Fruit fly (Drosophila melanogaster) whole organism, embryonic: ENCODE measurements around the gene Arpc1.

Experiments used
- CG10366 ChIP-seq: fragments of 200-800 bp; sonication (Bioruptor generic); IDR thresholded peaks from 2 replicates; pipeline ENCODE4 v1.3.6; 2022; ENCODE audit warnings: missing biosample characterization, missing genetic modification characterization
- CG10979 ChIP-seq: fragments of 200-800 bp; sonication (Bioruptor generic); optimal IDR thresholded peaks from 2 replicates; lab custom pipeline; 2018; ENCODE audit warnings: missing biosample characterization, mild to moderate bottlenecking, missing genetic modification characterization, moderate library complexity
- CG11456 ChIP-seq: fragments of 200-800 bp; sonication (Bioruptor generic); IDR thresholded peaks from 3 replicates; pipeline ENCODE4 v1.3.6; 2022; ENCODE audit warnings: missing biosample characterization, missing genetic modification characterization
- CG11696 ChIP-seq: fragments of 200-800 bp; sonication (Bioruptor generic); IDR thresholded peaks from 2 replicates; pipeline ENCODE4 v1.3.6; 2022; ENCODE audit warnings: missing biosample characterization, missing genetic modification characterization
- CG12071 ChIP-seq: fragments of 200-800 bp; sonication (Bioruptor generic); optimal IDR thresholded peaks from 3 replicates; lab custom pipeline; 2018; ENCODE audit warnings: missing biosample characterization, mild to moderate bottlenecking, missing genetic modification characterization
- CG12391 ChIP-seq: fragments of 200-800 bp; sonication (Bioruptor generic); optimal IDR thresholded peaks from 3 replicates; lab custom pipeline; 2018; ENCODE audit warnings: missing biosample characterization, mild to moderate bottlenecking, missing genetic modification characterization, moderate library complexity
- CG13287 ChIP-seq: fragments of 200-800 bp; sonication (Bioruptor generic); IDR thresholded peaks from 2 replicates; pipeline ENCODE4 v1.3.6; 2022; ENCODE audit warnings: missing biosample characterization, missing genetic modification characterization; ENCODE audit not compliant: partially characterized antibody
- CG14667 ChIP-seq: fragments of 200-800 bp; sonication (Bioruptor generic); IDR thresholded peaks from 2 replicates; pipeline ENCODE4 v1.3.6; 2022; ENCODE audit warnings: missing biosample characterization, missing genetic modification characterization
- CG15073 ChIP-seq: fragments of 200-800 bp; sonication (Bioruptor generic); optimal IDR thresholded peaks from 2 replicates; lab custom pipeline; 2016; ENCODE audit warnings: missing biosample characterization, missing genetic modification characterization
- CG18262 ChIP-seq: fragments of 200-800 bp; optimal IDR thresholded peaks from 3 replicates; lab custom pipeline; 2019; ENCODE audit warnings: missing biosample characterization, mild to moderate bottlenecking, missing genetic modification characterization, moderate library complexity
- CG18599 ChIP-seq: fragments of 200-800 bp; sonication (Bioruptor generic); optimal IDR thresholded peaks from 3 replicates; lab custom pipeline; 2017; ENCODE audit warnings: missing biosample characterization, missing genetic modification characterization, mild to moderate bottlenecking, moderate library complexity, missing genetic modification reagents
- CG2116 ChIP-seq: fragments of 200-800 bp; sonication (Bioruptor generic); optimal IDR thresholded peaks from 3 replicates; lab custom pipeline; 2018; ENCODE audit warnings: missing biosample characterization, mild to moderate bottlenecking, missing genetic modification characterization
- CG32532 ChIP-seq: fragments of 200-800 bp; sonication (Bioruptor generic); IDR thresholded peaks from 2 replicates; pipeline ENCODE4 v1.3.6; 2022; ENCODE audit warnings: missing biosample characterization, missing genetic modification characterization
- CG3407 ChIP-seq: fragments of 200-800 bp; sonication (Bioruptor generic); optimal IDR thresholded peaks from 2 replicates; lab custom pipeline; 2018; ENCODE audit warnings: missing biosample characterization, mild to moderate bottlenecking, missing genetic modification characterization
- CG3838 ChIP-seq: fragments of 200-800 bp; sonication (Bioruptor generic); optimal IDR thresholded peaks from 3 replicates; lab custom pipeline; 2016; ENCODE audit warnings: missing biosample characterization, missing genetic modification characterization
- CG6683 ChIP-seq: fragments of 200-800 bp; sonication (Bioruptor generic); optimal IDR thresholded peaks from 2 replicates; lab custom pipeline; 2017; ENCODE audit warnings: missing biosample characterization, mild to moderate bottlenecking, missing genetic modification characterization, missing genetic modification reagents
- CG6765 ChIP-seq: fragments of 200-800 bp; sonication (Bioruptor generic); optimal IDR thresholded peaks from 3 replicates; lab custom pipeline; 2017; ENCODE audit warnings: missing biosample characterization, mild to moderate bottlenecking, missing genetic modification characterization
- CG7271 ChIP-seq: fragments of 200-800 bp; sonication (Bioruptor generic); optimal IDR thresholded peaks from 2 replicates; lab custom pipeline; 2018; ENCODE audit warnings: missing biosample characterization, mild to moderate bottlenecking, missing genetic modification characterization, moderate library complexity
- CG8478 ChIP-seq: fragments of >200 bp; optimal IDR thresholded peaks from 2 replicates; lab custom pipeline; 2018
- Dfd ChIP-seq, 2 experiments: fragments of >200 bp; optimal IDR thresholded peaks; 2 replicates each; lab custom pipeline; 2017; ENCODE audit warnings: missing biosample characterization in 2 of 2, missing genetic modification characterization in 2 of 2
- Ets65A ChIP-seq: fragments of 200-800 bp; sonication (Bioruptor generic); peaks from one replicate; lab custom pipeline; 2016; ENCODE audit warnings: missing biosample characterization, missing genetic modification characterization
- Hr39 ChIP-seq: fragments of >200 bp; optimal IDR thresholded peaks from 2 replicates; lab custom pipeline; 2017
- Hr78 ChIP-seq, 2 experiments: fragments of 200-800 bp in 1 of 2; fragments of >200 bp in 1 of 2; sonication (Bioruptor generic) in 1 of 2; optimal IDR thresholded peaks; 2 replicates each; lab custom pipeline; 2017 to 2019; ENCODE audit warnings: missing biosample characterization in 2 of 2, missing genetic modification characterization in 2 of 2, mild to moderate bottlenecking in 1 of 2, moderate library complexity in 1 of 2
- MESR4 ChIP-seq: fragments of 200-800 bp; sonication (Bioruptor generic); optimal IDR thresholded peaks from 2 replicates; lab custom pipeline; 2018; ENCODE audit warnings: missing biosample characterization, mild to moderate bottlenecking, missing genetic modification characterization, moderate library complexity
- NK7.1 ChIP-seq: fragments of 200-800 bp; sonication (Bioruptor generic); optimal IDR thresholded peaks from 3 replicates; lab custom pipeline; 2016; ENCODE audit warnings: missing biosample characterization, missing genetic modification characterization
- Nf-YC ChIP-seq: fragments of 200-800 bp; optimal IDR thresholded peaks from 3 replicates; lab custom pipeline; 2019; ENCODE audit warnings: missing biosample characterization, mild to moderate bottlenecking, missing genetic modification characterization, moderate library complexity
- NfI ChIP-seq: fragments of 200-800 bp; sonication (Bioruptor generic); optimal IDR thresholded peaks from 3 replicates; lab custom pipeline; 2018; ENCODE audit warnings: missing biosample characterization, mild to moderate bottlenecking, missing genetic modification characterization, moderate library complexity
- Ptx1 ChIP-seq: fragments of 200-800 bp; sonication (Bioruptor generic); IDR thresholded peaks from 2 replicates; pipeline ENCODE4 v1.3.6; 2022; ENCODE audit warnings: missing biosample characterization, missing genetic modification characterization
- Sox100B ChIP-seq: fragments of 200-800 bp; sonication (Bioruptor generic); optimal IDR thresholded peaks from 3 replicates; lab custom pipeline; 2018; ENCODE audit warnings: missing biosample characterization, mild to moderate bottlenecking, missing genetic modification characterization
- Sry-δ ChIP-seq: fragments of 200-800 bp; sonication (Bioruptor generic); optimal IDR thresholded peaks from 2 replicates; lab custom pipeline; 2016; ENCODE audit warnings: missing biosample characterization, missing genetic modification characterization
- aop ChIP-seq: fragments of 200-800 bp; sonication (Bioruptor generic); IDR thresholded peaks from 2 replicates; pipeline ENCODE4 v1.3.6; 2022; ENCODE audit warnings: missing biosample characterization, missing genetic modification characterization
- az2 ChIP-seq: fragments of 200-800 bp; sonication (Bioruptor generic); optimal IDR thresholded peaks from 3 replicates; lab custom pipeline; 2016; ENCODE audit warnings: missing biosample characterization, missing genetic modification characterization
- bowl ChIP-seq: fragments of 200-800 bp; sonication (Bioruptor generic); IDR thresholded peaks from 2 replicates; pipeline ENCODE4 v1.3.6; 2022; ENCODE audit warnings: missing biosample characterization, missing genetic modification characterization
- cato ChIP-seq: fragments of 200-800 bp; sonication (Bioruptor generic); optimal IDR thresholded peaks from 2 replicates; lab custom pipeline; 2016; ENCODE audit warnings: missing biosample characterization, missing genetic modification characterization, borderline replicate concordance
- crc ChIP-seq: fragments of 200-800 bp; sonication (Bioruptor generic); optimal IDR thresholded peaks from 2 replicates; lab custom pipeline; 2016; ENCODE audit warnings: missing biosample characterization, missing genetic modification characterization
- crol ChIP-seq: fragments of 200-800 bp; sonication (Bioruptor generic); IDR thresholded peaks from 2 replicates; pipeline ENCODE4 v1.3.6; 2022; ENCODE audit warnings: missing biosample characterization, missing genetic modification characterization
- dpn ChIP-seq, 2 experiments: fragments of 200-800 bp; sonication (Bioruptor generic); optimal IDR thresholded peaks; 3 replicates each; lab custom pipeline; 2016; ENCODE audit warnings: missing biosample characterization in 2 of 2, missing genetic modification characterization in 2 of 2
- en ChIP-seq: fragments of 200-800 bp; sonication (Bioruptor generic); optimal IDR thresholded peaks from 2 replicates; lab custom pipeline; 2016; ENCODE audit warnings: missing biosample characterization, missing genetic modification characterization
- esg ChIP-seq: fragments of 200-800 bp; sonication (Bioruptor generic); conservative IDR thresholded peaks from 2 replicates; pipeline ENCODE4 v1.3.6; 2022; ENCODE audit warnings: missing biosample characterization, missing genetic modification characterization
- fu2 ChIP-seq: fragments of 200-800 bp; sonication (Bioruptor generic); optimal IDR thresholded peaks from 2 replicates; lab custom pipeline; 2016; ENCODE audit warnings: missing biosample characterization, missing genetic modification characterization
- gcm2 ChIP-seq: fragments of 200-800 bp; sonication (Bioruptor generic); optimal IDR thresholded peaks from 2 replicates; lab custom pipeline; 2016; ENCODE audit warnings: missing biosample characterization, missing genetic modification characterization
- gro ChIP-seq: fragments of 200-800 bp; sonication (Bioruptor generic); optimal IDR thresholded peaks from 2 replicates; lab custom pipeline; 2016; ENCODE audit warnings: missing biosample characterization, missing genetic modification characterization
- lbe ChIP-seq: fragments of 200-800 bp; sonication (Bioruptor generic); optimal IDR thresholded peaks from 2 replicates; lab custom pipeline; 2016; ENCODE audit warnings: missing biosample characterization, mild to moderate bottlenecking, missing genetic modification characterization
- nerfin-1 ChIP-seq: fragments of 200-800 bp; sonication (Bioruptor generic); optimal IDR thresholded peaks from 3 replicates; lab custom pipeline; 2019; ENCODE audit warnings: missing biosample characterization, mild to moderate bottlenecking, missing genetic modification characterization, moderate library complexity
- org-1 ChIP-seq: fragments of 200-800 bp; sonication (Bioruptor generic); optimal IDR thresholded peaks from 2 replicates; lab custom pipeline; 2017; ENCODE audit warnings: missing biosample characterization, missing genetic modification characterization
- ranshi ChIP-seq: fragments of 200-800 bp; sonication (Bioruptor generic); IDR thresholded peaks from 2 replicates; pipeline ENCODE4 v1.3.6; 2022; ENCODE audit warnings: missing biosample characterization, missing genetic modification characterization
- rib ChIP-seq: fragments of 200-800 bp; sonication (Bioruptor generic); IDR thresholded peaks from 2 replicates; pipeline ENCODE4 v1.3.6; 2022; ENCODE audit warnings: missing biosample characterization, missing genetic modification characterization
- schlank ChIP-seq: fragments of 200-800 bp; sonication (Bioruptor generic); optimal IDR thresholded peaks from 2 replicates; lab custom pipeline; 2018; ENCODE audit warnings: missing biosample characterization, mild to moderate bottlenecking, missing genetic modification characterization
- sima ChIP-seq: fragments of 200-800 bp; sonication (Bioruptor generic); optimal IDR thresholded peaks from 2 replicates; lab custom pipeline; 2016; ENCODE audit warnings: missing biosample characterization, missing genetic modification characterization
- so ChIP-seq: fragments of 200-800 bp; sonication (Bioruptor generic); IDR thresholded peaks from 3 replicates; pipeline ENCODE4 v1.3.6; 2022; ENCODE audit warnings: missing biosample characterization, missing genetic modification characterization
- trem ChIP-seq: fragments of 200-800 bp; optimal IDR thresholded peaks from 3 replicates; lab custom pipeline; 2019; ENCODE audit warnings: missing biosample characterization, mild to moderate bottlenecking, missing genetic modification characterization, moderate library complexity
- vfl ChIP-seq: fragments of 200-800 bp; sonication (Bioruptor generic); optimal IDR thresholded peaks from 2 replicates; lab custom pipeline; 2016; ENCODE audit warnings: missing biosample characterization, missing genetic modification characterization

Gene Arpc1

dm6 chr2L:13839744-13840151 is 10.2 kb upstream of the Arpc1 start (continued):
- TF ChIP-seq CG6765 (GFP tag; lab: Kevin White, UChicago): peak; percentile 37
- peak; percentile 70 for TF ChIP-seq CG3838
- peak; percentile 66 for TF ChIP-seq nerfin-1 (tag; lab: Kevin White, UChicago)
- peak; percentile 70 for TF ChIP-seq ranshi (GFP tag; lab: Robert Waterston, UW)
- peak; percentile 86 for TF ChIP-seq org-1 (GFP tag; lab: Kevin White, UChicago)
- peak; percentile 13 for TF ChIP-seq vfl (GFP tag; lab: Kevin White, UChicago)
- peak; percentile 68 for TF ChIP-seq crc (GFP tag; lab: Kevin White, UChicago)
- TF ChIP-seq esg (GFP tag; lab: Robert Waterston, UW): peak; percentile 86
- no peak for TF ChIP-seq bowl
- TF ChIP-seq CG12391: peak; percentile 84
- peak; percentile 44 for TF ChIP-seq CG12071 (GFP tag; lab: Kevin White, UChicago)
- TF ChIP-seq CG8478: no peak
- TF ChIP-seq gro (GFP tag; lab: Kevin White, UChicago): peak; percentile 15
- peak; percentile 66; the same call in 1 of the 2 replicates for TF ChIP-seq CG32532 (GFP tag; lab: Robert Waterston, UW)
- TF ChIP-seq aop (GFP tag; lab: Robert Waterston, UW): no peak
- TF ChIP-seq CG13287 (GFP tag; lab: Robert Waterston, UW): no peak
- no peak for TF ChIP-seq MESR4
- TF ChIP-seq dpn (GFP tag; optimal IDR thresholded peaks at IDR 0.05; lab: Kevin White, UChicago): peak; percentile 81 to 83
- TF ChIP-seq so: peak; percentile 90
- peak; percentile 40 for TF ChIP-seq gcm2 (GFP tag; lab: Kevin White, UChicago)
- peak; percentile 62 for TF ChIP-seq NK7.1
- peak; percentile 29 for TF ChIP-seq CG6683 (GFP tag; lab: Kevin White, UChicago)
- TF ChIP-seq NfI (GFP tag; lab: Kevin White, UChicago): peak; percentile 78
- TF ChIP-seq CG18599: peak; percentile 81
- peak; percentile 69 for TF ChIP-seq trem (tag; lab: Kevin White, UChicago)
- TF ChIP-seq Ets65A (GFP tag; lab: Kevin White, UChicago): peak; percentile 95
- TF ChIP-seq fu2: peak; percentile 37
- TF ChIP-seq CG7271 (tag; lab: Kevin White, UChicago): no peak
- peak; percentile 46; the same call in 1 of the 2 replicates for TF ChIP-seq CG11696
- TF ChIP-seq CG10366 (GFP tag; lab: Robert Waterston, UW): peak; percentile 84
- peak; percentile 47 for TF ChIP-seq Sry-δ (GFP tag; lab: Kevin White, UChicago)
- TF ChIP-seq CG3407 (GFP tag; lab: Kevin White, UChicago): peak; percentile 66
- TF ChIP-seq rib: 0 out of 2 replicates have a peak, but pooled peaks have one; percentile 36
- peak; percentile 81 for TF ChIP-seq lbe
- peak; percentile 87 for TF ChIP-seq az2 (GFP tag; lab: Kevin White, UChicago)
- peak; percentile 83 for TF ChIP-seq en (GFP tag; lab: Kevin White, UChicago)
- TF ChIP-seq sima: no peak
- peak; percentile 56 for TF ChIP-seq cato (GFP tag; lab: Kevin White, UChicago)
- no peak for TF ChIP-seq CG15073 (GFP tag; lab: Kevin White, UChicago)
- TF ChIP-seq CG11456 (GFP tag; lab: Robert Waterston, UW): peak; percentile 63; the same call in 1 of the 3 replicates
- TF ChIP-seq crol (GFP tag; lab: Robert Waterston, UW): 0 out of 2 replicates have a peak, but pooled peaks have one; percentile 45
- peak; percentile 46 for TF ChIP-seq CG2116 (GFP tag; lab: Kevin White, UChicago)
- TF ChIP-seq Nf-YC (tag; lab: Kevin White, UChicago): peak; percentile 18
- peak; percentile 85 for TF ChIP-seq Sox100B (GFP tag; lab: Kevin White, UChicago)
- peak; percentile 80 for TF ChIP-seq Ptx1 (GFP tag; lab: Robert Waterston, UW)
- TF ChIP-seq CG14667: peak; percentile 33
- TF ChIP-seq schlank (tag; lab: Kevin White, UChicago): peak; percentile 42
- peak; percentile 85 for TF ChIP-seq CG10979
- no peak for TF ChIP-seq Hr39 (lab: Kevin White, UChicago)
- peak in 1 of 2 experiments; percentile 34 for TF ChIP-seq Dfd (GFP tag; optimal IDR thresholded peaks at IDR 0.05; lab: Kevin White, UChicago)
- TF ChIP-seq Hr78 (GFP tag; optimal IDR thresholded peaks at IDR 0.05; lab: Kevin White, UChicago): peak in 1 of 2 experiments; percentile 72
- TF ChIP-seq CG18262 (tag; lab: Kevin White, UChicago): peak; percentile 86
